Fruit fly (Drosophila melanogaster) whole organism: Measurements from ENCODE around the gene Dpy-30L2.

ENCODE experiments used
- CG8478 ChIP-seq: fragments of >200 bp; optimal IDR thresholded peaks from 2 replicates; lab custom pipeline; 2018; ENCODE audit warnings: inconsistent platforms
- Dll ChIP-seq: fragments of >200 bp; optimal IDR thresholded peaks from 2 replicates; lab custom pipeline; 2017
- EcR ChIP-seq, 2 experiments: fragments of >200 bp; optimal IDR thresholded peaks; 2 replicates each; lab custom pipeline; 2017; ENCODE audit warnings: missing biosample characterization in 2 of 2, missing genetic modification characterization in 2 of 2, missing genetic modification reagents in 2 of 2
- pan ChIP-seq: fragments of >200 bp; optimal IDR thresholded peaks from 2 replicates; lab custom pipeline; 2017
- psq ChIP-seq: fragments of >200 bp; optimal IDR thresholded peaks from 2 replicates; lab custom pipeline; 2017
- usp ChIP-seq: fragments of >200 bp; optimal IDR thresholded peaks from 2 replicates; lab custom pipeline; 2017; ENCODE audit warnings: missing biosample characterization, missing genetic modification characterization, mixed read lengths

Dpy-30L2 gene

DNA sequence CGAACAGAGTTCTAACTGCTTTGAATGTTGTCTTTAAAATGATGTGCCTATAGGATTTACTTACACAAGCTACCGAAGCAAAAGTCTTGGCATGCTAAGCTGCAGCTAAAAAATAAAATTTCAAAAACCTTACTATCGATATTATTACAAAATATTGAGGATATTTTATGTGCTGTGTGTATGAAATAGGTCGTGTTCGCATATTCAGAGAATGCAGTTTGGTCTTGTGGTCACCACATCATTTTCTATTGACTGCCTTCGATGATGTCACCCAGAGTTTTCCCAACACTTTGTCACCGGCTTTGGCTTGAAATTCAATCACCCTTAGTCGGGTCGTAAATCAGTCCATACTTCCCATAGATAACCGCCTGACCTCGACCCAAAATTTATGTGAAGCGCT is at the start of gene Dpy-30L2:
Gene Dpy-30L2, minus strand, starts transcription at position 101 of the 400 bp plus-strand sequence.
- TF ChIP-seq usp (no peak), psq (lab: Kevin White, UChicago) (no peak), Dll (lab: Kevin White, UChicago) (no peak), pan (lab: Kevin White, UChicago) (no peak)

DNA sequence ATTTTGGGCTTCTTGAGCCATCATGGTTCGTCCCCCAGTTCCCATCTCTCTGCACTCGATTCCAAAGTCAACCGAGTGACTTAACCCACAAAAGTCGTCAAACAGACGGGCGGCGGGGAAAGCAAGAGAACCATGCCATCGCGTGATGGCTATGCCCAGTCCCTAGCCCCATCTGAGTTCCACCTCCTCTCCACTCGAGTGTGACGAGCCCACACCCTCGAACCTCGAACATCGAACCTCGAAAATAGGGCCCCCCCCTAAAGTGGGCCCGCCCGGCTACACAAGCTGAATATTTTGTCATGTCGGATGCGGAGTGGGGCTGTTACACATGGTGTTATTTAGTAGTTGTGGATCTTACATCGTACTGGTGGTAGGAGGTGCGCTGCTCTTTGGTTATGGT is 49.0 kb upstream of the Dpy-30L2 start:
- TF ChIP-seq psq (lab: Kevin White, UChicago) (no peak), CG8478 (lab: Kevin White, UChicago) (no peak), Dll (lab: Kevin White, UChicago) (no peak), usp (no peak), pan (lab: Kevin White, UChicago) (no peak), EcR (GFP tag; optimal IDR thresholded peaks at IDR 0.05; lab: Kevin White, UChicago) (no peak)

dm6 chr3L:4092705-4093257 is 45.2 kb upstream of the Dpy-30L2 start, which contains the start of gene CG14990:
Gene CG14990, plus strand, starts transcription at chr3L:4093207.
- no peak for TF ChIP-seq pan (lab: Kevin White, UChicago)
- TF ChIP-seq usp: no peak
- no peak for TF ChIP-seq psq (lab: Kevin White, UChicago)
- TF ChIP-seq Dll (lab: Kevin White, UChicago): no peak
- no peak for TF ChIP-seq EcR (GFP tag; optimal IDR thresholded peaks at IDR 0.05; lab: Kevin White, UChicago)
- no peak for TF ChIP-seq CG8478 (lab: Kevin White, UChicago)

DNA sequence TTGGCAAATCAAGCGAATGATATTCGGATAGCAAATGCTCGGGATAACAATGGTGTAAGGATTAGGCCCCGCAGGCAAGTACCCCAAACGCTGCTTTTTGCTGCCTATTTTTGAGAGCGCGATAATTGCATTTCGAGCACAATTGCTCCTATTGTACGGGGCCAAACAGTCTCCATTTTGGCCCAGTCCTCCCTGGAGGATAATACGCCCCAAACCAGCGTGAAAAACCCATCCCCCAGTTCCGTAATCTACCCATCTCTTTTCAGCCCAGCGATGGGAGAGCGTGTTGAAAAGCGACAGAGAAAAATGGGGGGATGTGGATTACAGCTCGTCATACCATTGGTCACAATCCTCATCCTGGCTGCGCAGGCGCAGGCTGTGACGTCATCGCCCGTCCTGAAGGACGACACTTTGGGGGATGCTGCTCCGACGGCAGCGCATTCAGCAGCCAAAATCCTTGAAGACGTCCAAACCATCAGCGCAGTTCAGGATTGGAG is 41.2 kb upstream of the Dpy-30L2 start, which contains the start of gene Gad1:
Gene Gad1, minus strand, starts transcription at position 51 of the 497 bp plus-strand sequence.
- no peak for TF ChIP-seq usp
- no peak for TF ChIP-seq pan (lab: Kevin White, UChicago)
- TF ChIP-seq Dll (lab: Kevin White, UChicago): no peak

- TF ChIP-seq psq (lab: Kevin White, UChicago): no peak
Observed at dm6 chr3L:4087281-4087680, 39.7 kb upstream of the Dpy-30L2 start, which contains the start of gene CG14989. Gene CG14989, plus strand, starts transcription at chr3L:4087581.

- TF ChIP-seq pan (lab: Kevin White, UChicago): no peak
- no peak for TF ChIP-seq EcR (GFP tag; optimal IDR thresholded peaks at IDR 0.05; lab: Kevin White, UChicago)
- TF ChIP-seq usp: no peak
- TF ChIP-seq Dll (lab: Kevin White, UChicago): no peak
- TF ChIP-seq psq (lab: Kevin White, UChicago): no peak
- TF ChIP-seq CG8478 (lab: Kevin White, UChicago): no peak
Observed at dm6 chr3L:4085867-4086266, 38.3 kb upstream of the Dpy-30L2 start.

dm6 chr3L:4083442-4083841 is 35.9 kb upstream of the Dpy-30L2 start:
- TF ChIP-seq CG8478 (lab: Kevin White, UChicago) (no peak), usp (no peak), psq (lab: Kevin White, UChicago) (no peak)

dm6 chr3L:4081243-4081642 is 33.7 kb upstream of the Dpy-30L2 start:
- TF ChIP-seq pan (lab: Kevin White, UChicago) (no peak), EcR (GFP tag; optimal IDR thresholded peaks at IDR 0.05; lab: Kevin White, UChicago) (no peak), CG8478 (lab: Kevin White, UChicago) (no peak), Dll (lab: Kevin White, UChicago) (no peak), psq (lab: Kevin White, UChicago) (no peak), usp (no peak)

- TF ChIP-seq Dll (lab: Kevin White, UChicago): no peak
- no peak for TF ChIP-seq usp
- TF ChIP-seq CG8478 (lab: Kevin White, UChicago): no peak
- TF ChIP-seq EcR (GFP tag; optimal IDR thresholded peaks at IDR 0.05; lab: Kevin White, UChicago): no peak
- no peak for TF ChIP-seq pan (lab: Kevin White, UChicago)
- no peak for TF ChIP-seq psq (lab: Kevin White, UChicago)
Observed at dm6 chr3L:4080278-4080677, 32.7 kb upstream of the Dpy-30L2 start.

- TF ChIP-seq CG8478 (lab: Kevin White, UChicago) (no peak), Dll (lab: Kevin White, UChicago) (no peak), usp (no peak), pan (lab: Kevin White, UChicago) (no peak), psq (lab: Kevin White, UChicago) (no peak), EcR (GFP tag; optimal IDR thresholded peaks at IDR 0.05; lab: Kevin White, UChicago) (no peak)
Observed at dm6 chr3L:4076907-4077306, 29.4 kb upstream of the Dpy-30L2 start.

DNA sequence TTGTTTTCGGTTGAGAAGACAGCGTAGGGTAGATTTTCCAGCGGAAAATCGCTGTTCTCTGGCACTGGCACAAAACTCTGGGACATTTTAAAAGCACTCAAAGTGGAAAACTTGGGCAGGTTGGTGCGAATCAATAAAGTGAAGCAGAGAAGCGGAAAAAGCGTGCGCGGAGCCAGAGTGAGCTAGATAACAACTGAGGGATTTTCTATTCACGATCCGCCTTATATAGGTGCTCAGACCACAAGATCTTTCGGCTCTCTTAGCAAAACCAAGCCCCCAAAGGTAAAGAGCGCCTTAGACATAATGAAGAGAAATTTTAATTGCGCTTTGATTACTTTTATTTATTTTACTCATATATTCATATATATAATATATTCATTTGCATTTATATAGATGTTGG is 26.2 kb upstream of the Dpy-30L2 start, which contains the start of gene Faa:
Gene Faa, minus strand, starts transcription at position 200 of the 400 bp plus-strand sequence.
- TF ChIP-seq usp: no peak
- no peak for TF ChIP-seq EcR (GFP tag; optimal IDR thresholded peaks at IDR 0.05; lab: Kevin White, UChicago)
- TF ChIP-seq pan (lab: Kevin White, UChicago): no peak
- no peak for TF ChIP-seq psq (lab: Kevin White, UChicago)
- TF ChIP-seq Dll (lab: Kevin White, UChicago): no peak
- TF ChIP-seq CG8478 (lab: Kevin White, UChicago): no peak

DNA sequence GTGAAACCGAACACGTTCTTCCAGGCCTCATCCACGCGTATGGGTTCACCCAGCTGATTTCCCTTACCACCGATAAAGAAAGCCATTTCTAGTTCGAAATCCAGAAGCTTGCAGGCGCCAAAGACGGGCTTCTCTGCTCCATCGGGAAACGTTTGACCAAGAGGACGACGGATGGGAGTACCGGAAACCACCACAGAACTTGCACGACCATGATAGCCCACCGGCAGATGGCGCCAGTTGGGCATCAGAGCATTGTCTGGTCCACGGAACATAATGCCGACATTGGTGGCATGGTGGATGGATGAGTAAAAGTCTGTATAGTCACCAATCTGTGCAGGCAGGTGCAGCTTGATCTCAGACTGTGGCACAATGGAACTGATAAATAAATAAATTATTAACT is 25.2 kb upstream of the Dpy-30L2 start:
- no peak for TF ChIP-seq psq (lab: Kevin White, UChicago)
- TF ChIP-seq pan (lab: Kevin White, UChicago): no peak
- TF ChIP-seq Dll (lab: Kevin White, UChicago): no peak
- TF ChIP-seq CG8478 (lab: Kevin White, UChicago): no peak
- TF ChIP-seq EcR (GFP tag; optimal IDR thresholded peaks at IDR 0.05; lab: Kevin White, UChicago): no peak
- TF ChIP-seq usp: no peak
